Worm (Caenorhabditis elegans): Measurements from ENCODE around the gene B0222.5.

- no peak for TF ChIP-seq F10E7.11 (tag; optimal IDR thresholded peaks at IDR 0.05)
- TF ChIP-seq K12H6.12 (tag; optimal IDR thresholded peaks at IDR 0.05) = no peak
Observed at ce11 chrV:9160224-9160886, 5.7 kb upstream of the B0222.5 start, which contains the start of gene col-144.
